Fruit fly (Drosophila melanogaster) whole organism, embryonic: Measurements from ENCODE around the gene Irp-1B.

Source experiments
- Adf1 ChIP-seq: fragments of 200-800 bp; sonication (Bioruptor generic); IDR thresholded peaks from 2 replicates; pipeline ENCODE4 v1.3.6; 2022; ENCODE audit warnings: missing biosample characterization, missing genetic modification characterization
- CG10321 ChIP-seq: fragments of 200-800 bp; sonication (Bioruptor generic); IDR thresholded peaks from 2 replicates; pipeline ENCODE4 v1.3.6; 2022; ENCODE audit warnings: missing biosample characterization, missing genetic modification characterization
- CG11560 ChIP-seq: fragments of 200-800 bp; sonication (Bioruptor generic); IDR thresholded peaks from 3 replicates; pipeline ENCODE4 v1.3.6; 2022; ENCODE audit warnings: missing biosample characterization, missing genetic modification characterization
- CG12391 ChIP-seq: fragments of 200-800 bp; sonication (Bioruptor generic); optimal IDR thresholded peaks from 3 replicates; lab custom pipeline; 2018; ENCODE audit warnings: missing biosample characterization, mild to moderate bottlenecking, missing genetic modification characterization, moderate library complexity
- CG12659 ChIP-seq: fragments of 200-800 bp; sonication (Bioruptor generic); optimal IDR thresholded peaks from 3 replicates; lab custom pipeline; 2017; ENCODE audit warnings: mild to moderate bottlenecking, missing biosample characterization, missing genetic modification reagents, missing genetic modification characterization
- CG15011 ChIP-seq: fragments of 200-800 bp; sonication (Bioruptor generic); optimal IDR thresholded peaks from 3 replicates; lab custom pipeline; 2018; ENCODE audit warnings: missing biosample characterization, mild to moderate bottlenecking, missing genetic modification characterization
- CG15073 ChIP-seq: fragments of 200-800 bp; sonication (Bioruptor generic); optimal IDR thresholded peaks from 2 replicates; lab custom pipeline; 2016; ENCODE audit warnings: missing biosample characterization, missing genetic modification characterization
- CG17361 ChIP-seq: fragments of 200-800 bp; sonication (Bioruptor generic); IDR thresholded peaks from 3 replicates; pipeline ENCODE4 v1.3.6; 2022; ENCODE audit warnings: missing biosample characterization, missing genetic modification characterization
- CG2120 ChIP-seq: fragments of 200-800 bp; sonication (Bioruptor generic); optimal IDR thresholded peaks from 3 replicates; lab custom pipeline; 2016; ENCODE audit warnings: missing biosample characterization, missing genetic modification characterization
- CG2202 ChIP-seq: fragments of 200-800 bp; sonication (Bioruptor generic); optimal IDR thresholded peaks from 2 replicates; lab custom pipeline; 2018; ENCODE audit warnings: missing biosample characterization, mild to moderate bottlenecking, missing genetic modification characterization
- CG31441 ChIP-seq: fragments of 200-800 bp; sonication (Bioruptor generic); IDR thresholded peaks from 2 replicates; pipeline ENCODE4 v1.3.6; 2022; ENCODE audit warnings: missing biosample characterization, missing genetic modification characterization
- CG32772 ChIP-seq: fragments of 200-800 bp; sonication (Bioruptor generic); IDR thresholded peaks from 2 replicates; pipeline ENCODE4 v1.3.6; 2022; ENCODE audit warnings: missing biosample characterization, missing genetic modification characterization
- CG34376 ChIP-seq: fragments of 200-800 bp; sonication (Bioruptor generic); optimal IDR thresholded peaks from 2 replicates; lab custom pipeline; 2018; ENCODE audit warnings: missing biosample characterization, mild to moderate bottlenecking, missing genetic modification characterization
- CG6791 ChIP-seq: fragments of 200-800 bp; sonication (Bioruptor generic); IDR thresholded peaks from 3 replicates; pipeline ENCODE4 v1.3.6; 2022; ENCODE audit warnings: missing biosample characterization, missing genetic modification characterization; ENCODE audit not compliant: partially characterized antibody
- CG7357 ChIP-seq: fragments of 200-800 bp; sonication (Bioruptor generic); IDR thresholded peaks from 3 replicates; pipeline ENCODE4 v1.3.6; 2022; ENCODE audit warnings: missing biosample characterization, missing genetic modification characterization
- CG7745 ChIP-seq: fragments of 200-800 bp; sonication (Bioruptor generic); optimal IDR thresholded peaks from 2 replicates; lab custom pipeline; 2018; ENCODE audit warnings: missing biosample characterization, mild to moderate bottlenecking, missing genetic modification characterization, moderate library complexity
- CG7928 ChIP-seq: fragments of 200-800 bp; sonication (Bioruptor generic); optimal IDR thresholded peaks from 2 replicates; lab custom pipeline; 2017; ENCODE audit warnings: missing biosample characterization, mild to moderate bottlenecking, missing genetic modification characterization
- CG8388 ChIP-seq: fragments of 200-800 bp; sonication (Bioruptor generic); optimal IDR thresholded peaks from 2 replicates; lab custom pipeline; 2019; ENCODE audit warnings: missing biosample characterization, mild to moderate bottlenecking, missing genetic modification characterization, moderate library complexity
- CG9727 ChIP-seq: fragments of 200-800 bp; sonication (Bioruptor generic); optimal IDR thresholded peaks from 3 replicates; lab custom pipeline; 2017; ENCODE audit warnings: missing biosample characterization, mild to moderate bottlenecking, missing genetic modification characterization
- CG9876 ChIP-seq: fragments of 200-800 bp; sonication (Bioruptor generic); optimal IDR thresholded peaks from 2 replicates; lab custom pipeline; 2016; ENCODE audit warnings: missing biosample characterization, missing genetic modification characterization
- CHES-1-like ChIP-seq: fragments of 200-800 bp; sonication (Bioruptor generic); optimal IDR thresholded peaks from 2 replicates; lab custom pipeline; 2016; ENCODE audit warnings: missing biosample characterization, missing genetic modification characterization
- CkIIα-i1 ChIP-seq: fragments of 200-800 bp; sonication (Bioruptor generic); IDR thresholded peaks from 2 replicates; pipeline ENCODE4 v1.3.6; 2022; ENCODE audit warnings: missing biosample characterization, missing genetic modification characterization
- HLH54F ChIP-seq: fragments of 200-800 bp; sonication (Bioruptor generic); optimal IDR thresholded peaks from 3 replicates; lab custom pipeline; 2016; ENCODE audit warnings: missing biosample characterization, missing genetic modification characterization
- Med ChIP-seq: fragments of 200-800 bp; sonication (Bioruptor generic); peaks from one replicate; lab custom pipeline; 2016; ENCODE audit warnings: missing biosample characterization, missing genetic modification characterization, mild to moderate bottlenecking, inconsistent platforms, moderate library complexity
- Neu2 ChIP-seq: fragments of 200-800 bp; sonication (Bioruptor generic); optimal IDR thresholded peaks from 3 replicates; lab custom pipeline; 2016; ENCODE audit warnings: missing biosample characterization, missing genetic modification characterization, borderline replicate concordance
- Nf-YA ChIP-seq: fragments of 200-800 bp; sonication (Bioruptor generic); IDR thresholded peaks from 2 replicates; pipeline ENCODE4 v1.3.6; 2022; ENCODE audit warnings: missing biosample characterization, missing genetic modification characterization
- Nf-YB ChIP-seq: fragments of 200-800 bp; sonication (Bioruptor generic); optimal IDR thresholded peaks from 3 replicates; lab custom pipeline; 2019; ENCODE audit warnings: missing biosample characterization, mild to moderate bottlenecking, missing genetic modification characterization, moderate library complexity
- Ptx1 ChIP-seq: fragments of 200-800 bp; sonication (Bioruptor generic); IDR thresholded peaks from 2 replicates; pipeline ENCODE4 v1.3.6; 2022; ENCODE audit warnings: missing biosample characterization, missing genetic modification characterization
- Ravus ChIP-seq: fragments of 200-800 bp; sonication (Bioruptor generic); IDR thresholded peaks from 2 replicates; pipeline ENCODE4 v1.3.6; 2022; ENCODE audit warnings: missing biosample characterization, missing genetic modification characterization
- Rfx ChIP-seq: fragments of 200-800 bp; sonication (Bioruptor generic); IDR thresholded peaks from 2 replicates; pipeline ENCODE4 v1.3.6; 2022; ENCODE audit warnings: missing biosample characterization, missing genetic modification characterization
- Spps ChIP-seq: fragments of 200-800 bp; sonication (Bioruptor generic); optimal IDR thresholded peaks from 2 replicates; lab custom pipeline; 2018; ENCODE audit warnings: missing biosample characterization, mild to moderate bottlenecking, missing genetic modification characterization
- abd-A ChIP-seq: fragments of 200-800 bp; sonication (Bioruptor generic); optimal IDR thresholded peaks from 3 replicates; lab custom pipeline; 2019; ENCODE audit warnings: missing biosample characterization, mild to moderate bottlenecking, missing genetic modification characterization, moderate library complexity
- ase ChIP-seq: fragments of 200-800 bp; sonication (Bioruptor generic); IDR thresholded peaks from 3 replicates; pipeline ENCODE4 v1.3.6; 2022; ENCODE audit warnings: missing biosample characterization, missing genetic modification characterization
- bsh ChIP-seq, 2 experiments: fragments of 200-800 bp; sonication (Bioruptor generic); optimal IDR thresholded peaks; 2 replicates each; lab custom pipeline; 2017 to 2018; ENCODE audit warnings: mild to moderate bottlenecking in 2 of 2, missing biosample characterization in 2 of 2, missing genetic modification characterization in 2 of 2, moderate library complexity in 1 of 2
- caup ChIP-seq: fragments of 200-800 bp; sonication (Bioruptor generic); optimal IDR thresholded peaks from 3 replicates; lab custom pipeline; 2017; ENCODE audit warnings: missing biosample characterization, mild to moderate bottlenecking, missing genetic modification characterization, moderate library complexity; ENCODE audit not compliant: severe bottlenecking
- crol ChIP-seq: fragments of 200-800 bp; sonication (Bioruptor generic); IDR thresholded peaks from 2 replicates; pipeline ENCODE4 v1.3.6; 2022; ENCODE audit warnings: missing biosample characterization, missing genetic modification characterization
- dm ChIP-seq: fragments of 200-800 bp; sonication (Bioruptor generic); optimal IDR thresholded peaks from 3 replicates; lab custom pipeline; 2016; ENCODE audit warnings: missing biosample characterization, missing genetic modification characterization
- dysf ChIP-seq: fragments of 200-800 bp; sonication (Bioruptor generic); IDR thresholded peaks from 3 replicates; pipeline ENCODE4 v1.3.6; 2022; ENCODE audit warnings: missing biosample characterization, missing genetic modification characterization
- hb ChIP-seq: fragments of 200-800 bp; sonication (Bioruptor generic); IDR thresholded peaks from 3 replicates; pipeline ENCODE4 v1.3.6; 2022; ENCODE audit warnings: missing biosample characterization, missing genetic modification characterization; ENCODE audit not compliant: partially characterized antibody
- jing ChIP-seq: fragments of 200-800 bp; sonication (Bioruptor generic); optimal IDR thresholded peaks from 2 replicates; lab custom pipeline; 2018; ENCODE audit warnings: missing biosample characterization, mild to moderate bottlenecking, missing genetic modification characterization
- knrl ChIP-seq: fragments of 200-800 bp; sonication (Bioruptor generic); IDR thresholded peaks from 3 replicates; pipeline ENCODE4 v1.3.6; 2022; ENCODE audit warnings: missing biosample characterization, missing genetic modification characterization; ENCODE audit not compliant: partially characterized antibody
- nmo ChIP-seq: fragments of 200-800 bp; sonication (Bioruptor generic); optimal IDR thresholded peaks from 2 replicates; lab custom pipeline; 2018; ENCODE audit warnings: missing biosample characterization, mild to moderate bottlenecking, missing genetic modification characterization, moderate library complexity
- oc ChIP-seq: fragments of 200-800 bp; sonication (Bioruptor generic); optimal IDR thresholded peaks from 2 replicates; lab custom pipeline; 2018; ENCODE audit warnings: missing biosample characterization, mild to moderate bottlenecking, missing genetic modification characterization, moderate library complexity
- prd ChIP-seq, 3 experiments: fragments of >200 bp in 2 of 3; fragments of 200-800 bp in 1 of 3; sonication (Bioruptor generic) in 1 of 3; optimal IDR thresholded peaks in 2 of 3; IDR thresholded peaks in 1 of 3; 2 replicates in 2 of 3; 3 replicates in 1 of 3; pipeline versions ENCODE4 v1.3.6 to Lab custom; 2017 to 2022; ENCODE audit warnings: missing biosample characterization in 1 of 3, missing genetic modification characterization in 1 of 3
- seq ChIP-seq: fragments of 200-800 bp; sonication (Bioruptor generic); IDR thresholded peaks from 2 replicates; pipeline ENCODE4 v1.3.6; 2022; ENCODE audit warnings: missing biosample characterization, missing genetic modification characterization
- slbo ChIP-seq: fragments of 200-800 bp; sonication (Bioruptor generic); IDR thresholded peaks from 2 replicates; pipeline ENCODE4 v1.3.6; 2022; ENCODE audit warnings: missing biosample characterization, missing genetic modification characterization
- slou ChIP-seq: fragments of 200-800 bp; sonication (Bioruptor generic); optimal IDR thresholded peaks from 3 replicates; lab custom pipeline; 2016; ENCODE audit warnings: missing biosample characterization, missing genetic modification characterization
- tap ChIP-seq: fragments of 200-800 bp; optimal IDR thresholded peaks from 3 replicates; lab custom pipeline; 2019; ENCODE audit warnings: missing biosample characterization, mild to moderate bottlenecking, missing genetic modification characterization, moderate library complexity
- tll ChIP-seq, 2 experiments: fragments of 200-800 bp in 1 of 2; fragments of >200 bp in 1 of 2; sonication (Bioruptor generic) in 1 of 2; optimal IDR thresholded peaks; 2 replicates each; lab custom pipeline; 2017 to 2019; ENCODE audit warnings: missing biosample characterization in 2 of 2, missing genetic modification characterization in 2 of 2, mild to moderate bottlenecking in 1 of 2, moderate library complexity in 1 of 2
- usp ChIP-seq: fragments of >200 bp; optimal IDR thresholded peaks from 2 replicates; lab custom pipeline; 2017; ENCODE audit warnings: missing biosample characterization, missing genetic modification characterization
- vvl ChIP-seq: fragments of 200-800 bp; sonication (Bioruptor generic); IDR thresholded peaks from 2 replicates; pipeline ENCODE4 v1.3.6; 2022; ENCODE audit warnings: missing biosample characterization, missing genetic modification characterization

Gene Irp-1B

DNA sequence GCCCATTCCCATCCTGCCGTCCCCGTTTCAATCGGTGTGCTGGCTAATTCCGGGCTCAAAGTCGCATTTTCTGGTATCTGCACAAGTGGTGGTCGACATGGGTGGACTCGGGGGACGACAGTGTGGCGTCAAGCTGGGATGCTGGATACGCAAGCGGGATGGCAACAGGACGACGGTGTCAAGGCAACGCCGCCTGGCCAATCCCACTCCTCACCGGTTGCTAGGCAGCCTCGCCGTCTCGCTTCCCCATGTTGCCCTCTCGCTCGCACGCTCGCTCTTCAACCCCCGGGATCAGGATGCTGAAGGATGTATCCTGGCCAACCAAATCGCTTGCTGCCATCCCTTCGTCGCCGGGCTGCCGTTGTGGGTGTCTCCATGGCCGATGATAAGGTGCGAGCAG is 44.4 kb downstream of the Irp-1B start (continued):
- TF ChIP-seq CHES-1-like (GFP tag; lab: Kevin White, UChicago) = no peak
- peak; percentile 96 for TF ChIP-seq seq (GFP tag; lab: Robert Waterston, UW)
- no peak for TF ChIP-seq hb (GFP tag; lab: Robert Waterston, UW)
- no peak for TF ChIP-seq CG34376 (GFP tag; lab: Kevin White, UChicago)
- TF ChIP-seq Rfx (GFP tag; lab: Robert Waterston, UW) = peak; percentile 95
- TF ChIP-seq Med = peak; percentile 31
- no peak for TF ChIP-seq CG12659
- peak; percentile 42 for TF ChIP-seq CG9727
- TF ChIP-seq nmo (GFP tag; lab: Kevin White, UChicago) = no peak
- TF ChIP-seq CG31441 = no peak
- no peak for TF ChIP-seq CkIIα-i1 (GFP tag; lab: Robert Waterston, UW)
- no peak for TF ChIP-seq ase
- TF ChIP-seq CG2202 (tag; lab: Kevin White, UChicago) = no peak
- no peak for TF ChIP-seq CG6791 (GFP tag; lab: Robert Waterston, UW)
- 0 out of 3 replicates have a peak, but pooled peaks have one; percentile 13 for TF ChIP-seq knrl (GFP tag; lab: Robert Waterston, UW)
- no peak for TF ChIP-seq Spps (tag; lab: Kevin White, UChicago)
- no peak for TF ChIP-seq CG11560 (tag; lab: Robert Waterston, UW)
- TF ChIP-seq crol (GFP tag; lab: Robert Waterston, UW) = peak; percentile 47
- TF ChIP-seq usp (GFP tag; lab: Kevin White, UChicago) = no peak
- no peak for TF ChIP-seq tap (tag; lab: Kevin White, UChicago)
- no peak for TF ChIP-seq Ravus
- no peak for TF ChIP-seq bsh (GFP tag; optimal IDR thresholded peaks at IDR 0.05; lab: Kevin White, UChicago)
- TF ChIP-seq caup (GFP tag; lab: Kevin White, UChicago) = no peak
- TF ChIP-seq dysf = no peak
- TF ChIP-seq Nf-YB (GFP tag; lab: Kevin White, UChicago) = peak; percentile 98
- peak; percentile 95 for TF ChIP-seq CG10321
- TF ChIP-seq CG7357 (GFP tag; lab: Robert Waterston, UW) = no peak
- TF ChIP-seq CG2120 (GFP tag; lab: Kevin White, UChicago) = no peak
- TF ChIP-seq CG17361 = no peak
- TF ChIP-seq vvl (GFP tag; lab: Robert Waterston, UW) = no peak
- TF ChIP-seq oc (tag; lab: Kevin White, UChicago) = no peak
- TF ChIP-seq CG8388 (GFP tag; lab: Kevin White, UChicago) = no peak
- no peak for TF ChIP-seq abd-A
- no peak for TF ChIP-seq CG12391 (tag; lab: Kevin White, UChicago)
- TF ChIP-seq CG9876 (GFP tag; lab: Kevin White, UChicago) = no peak
- TF ChIP-seq Ptx1 (GFP tag; lab: Robert Waterston, UW) = no peak
- TF ChIP-seq CG7745 (tag; lab: Kevin White, UChicago) = no peak
- TF ChIP-seq HLH54F = no peak
- no peak for TF ChIP-seq slou (GFP tag; lab: Kevin White, UChicago)
- no peak for TF ChIP-seq CG7928 (GFP tag; lab: Kevin White, UChicago)
- no peak for TF ChIP-seq CG32772 (GFP tag; lab: Robert Waterston, UW)
- no peak for TF ChIP-seq jing (GFP tag; lab: Kevin White, UChicago)
- no peak for TF ChIP-seq tll (GFP tag; optimal IDR thresholded peaks at IDR 0.05; lab: Kevin White, UChicago)
- TF ChIP-seq CG15073 (GFP tag; lab: Kevin White, UChicago) = peak; percentile 87
- TF ChIP-seq CG15011 (GFP tag; lab: Kevin White, UChicago) = no peak
- TF ChIP-seq slbo (GFP tag; lab: Robert Waterston, UW) = no peak
- TF ChIP-seq prd (optimal IDR thresholded peaks at IDR 0.05; lab: Kevin White, UChicago) = no peak
- 0 out of 3 replicates have a peak, but pooled peaks have one; percentile 3 for TF ChIP-seq prd (GFP tag; IDR thresholded peaks at IDR 0.05; lab: Robert Waterston, UW)
- TF ChIP-seq Nf-YA (GFP tag; lab: Robert Waterston, UW) = peak; percentile 82
- TF ChIP-seq dm = no peak
- no peak for TF ChIP-seq Neu2
- peak; percentile 44; the same call in 1 of the 2 replicates for TF ChIP-seq Adf1 (GFP tag; lab: Robert Waterston, UW)
